Worm (Caenorhabditis elegans) whole organism, L1 larva: Measurements from ENCODE around the gene srg-27.

Source experiments
- egl-27 ChIP-seq, 2 experiments: fragments of 150-350 bp in 1 of 2; sonication (generic microtip); optimal IDR thresholded peaks; 3 replicates each; lab custom pipeline; 2017 to 2018; ENCODE audit warnings: missing biosample characterization in 2 of 2, missing genetic modification characterization in 2 of 2, missing genetic modification reagents in 2 of 2
- lir-3 ChIP-seq: sonication (generic microtip); optimal IDR thresholded peaks from 2 replicates; lab custom pipeline; 2016; ENCODE audit warnings: mild to moderate bottlenecking, missing genetic modification characterization, moderate library complexity, missing compliant biosample characterization; ENCODE audit not compliant: poor library complexity
- nhr-237 ChIP-seq: fragments of 150-350 bp; optimal IDR thresholded peaks from 2 replicates; lab custom pipeline; 2014; ENCODE audit warnings: missing biosample characterization, missing genetic modification characterization
- nhr-28 ChIP-seq: fragments of 150-350 bp; optimal IDR thresholded peaks from 2 replicates; lab custom pipeline; 2014; ENCODE audit warnings: missing biosample characterization, missing genetic modification characterization
- nhr-77 ChIP-seq: fragments of 150-350 bp; optimal IDR thresholded peaks from 2 replicates; lab custom pipeline; 2014; ENCODE audit warnings: missing biosample characterization, missing genetic modification characterization
- pag-3 ChIP-seq: sonication (generic microtip); optimal IDR thresholded peaks from 2 replicates; lab custom pipeline; 2017; ENCODE audit warnings: missing genetic modification characterization, mild to moderate bottlenecking, missing compliant biosample characterization, antibody characterized with exemption, borderline replicate concordance; ENCODE audit not compliant: insufficient read depth
- xbp-1 ChIP-seq: sonication (generic microtip); optimal IDR thresholded peaks from 2 replicates; lab custom pipeline; 2016; ENCODE audit warnings: missing genetic modification characterization, missing compliant biosample characterization

DNA sequence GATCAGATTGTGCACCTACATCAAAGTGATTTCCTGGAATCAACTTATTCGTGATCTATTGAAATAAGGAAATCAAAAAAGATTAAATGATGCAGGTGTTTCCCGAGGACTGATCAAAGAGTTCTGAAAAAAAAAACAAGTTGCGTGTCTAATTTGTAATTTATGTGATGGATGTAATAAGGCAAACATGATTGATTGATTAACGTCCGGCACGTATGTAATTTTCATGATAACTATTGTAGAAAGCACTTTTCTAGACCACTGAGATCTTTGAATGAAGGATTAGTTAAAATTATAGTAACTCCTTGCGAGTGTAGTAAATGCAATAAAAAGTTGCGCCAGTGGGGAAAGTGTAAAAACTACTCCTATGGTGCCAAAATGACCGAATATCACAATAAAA lies 5.8 kb downstream of the srg-27 start, which contains the start of gene srg-25:
- no peak for TF ChIP-seq nhr-237 (tag; lab: Kevin White, UChicago)
- TF ChIP-seq egl-27 (tag; optimal IDR thresholded peaks at IDR 0.05; lab: Kevin White, UChicago) = no peak
- TF ChIP-seq pag-3 (tag; lab: Kevin White, UChicago) = no peak
- no peak for TF ChIP-seq nhr-28 (tag; lab: Kevin White, UChicago)
- TF ChIP-seq xbp-1 (tag; lab: Kevin White, UChicago) = no peak
- no peak for TF ChIP-seq lir-3 (tag; lab: Kevin White, UChicago)
- TF ChIP-seq nhr-77 = no peak
